Worm (Caenorhabditis elegans) whole organism, midembryonic: ENCODE results near the gene fil-1.

Source experiments
- T22C8.4 ChIP-seq: fragments of 200-800 bp; sonication (Bioruptor generic); IDR thresholded peaks from 2 replicates; pipeline ENCODE4 v1.3.6; 2022; ENCODE audit warnings: missing genetic modification characterization, missing compliant biosample characterization
- flt-1 ChIP-seq: fragments of 200-800 bp; sonication (Bioruptor generic); IDR thresholded peaks from 2 replicates; pipeline ENCODE4 v1.3.6; 2022; ENCODE audit warnings: missing genetic modification characterization, missing compliant biosample characterization
- klf-2 ChIP-seq: fragments of 200-800 bp; sonication (Bioruptor generic); conservative IDR thresholded peaks from 2 replicates; pipeline ENCODE4 v1.3.6; 2022; ENCODE audit warnings: missing genetic modification reagents, missing genetic modification characterization, missing compliant biosample characterization
- med-1 ChIP-seq: sonication (generic microtip); optimal IDR thresholded peaks from 2 replicates; lab custom pipeline; 2017; ENCODE audit warnings: missing genetic modification characterization, mild to moderate bottlenecking, missing compliant biosample characterization, antibody characterized with exemption, missing genetic modification reagents; ENCODE audit not compliant: insufficient read depth
- ref-1 ChIP-seq: fragments of 200-800 bp; sonication (Bioruptor generic); conservative IDR thresholded peaks from 2 replicates; pipeline ENCODE4 v1.3.6; 2022; ENCODE audit warnings: missing genetic modification reagents, missing genetic modification characterization, missing compliant biosample characterization
- tab-1 ChIP-seq: fragments of 200-800 bp; sonication (Bioruptor generic); IDR thresholded peaks from 2 replicates; pipeline ENCODE4 v1.3.6; 2022; ENCODE audit warnings: missing genetic modification characterization, missing compliant biosample characterization
- ztf-23 ChIP-seq: fragments of 200-800 bp; sonication (Bioruptor generic); IDR thresholded peaks from 2 replicates; pipeline ENCODE4 v1.3.6; 2022; ENCODE audit warnings: missing genetic modification reagents, missing genetic modification characterization, missing compliant biosample characterization
- ztf-29 ChIP-seq: fragments of 200-800 bp; sonication (Bioruptor generic); IDR thresholded peaks from 2 replicates; pipeline ENCODE4 v1.3.6; 2022; ENCODE audit warnings: missing genetic modification reagents, missing genetic modification characterization, missing compliant biosample characterization

ce11 chrV:14971136-14971535 lies 22.5 kb upstream of the fil-1 start, which contains the start of gene nlp-59:
- TF ChIP-seq med-1 (GFP tag; lab: Kevin White, UChicago) (no peak), ref-1 (GFP tag; lab: Robert Waterston, UW) (no peak), ztf-29 (GFP tag; lab: Robert Waterston, UW) (no peak), ztf-23 (GFP tag; lab: Robert Waterston, UW) (no peak), flt-1 (GFP tag; lab: Robert Waterston, UW) (no peak), T22C8.4 (GFP tag; lab: Robert Waterston, UW) (no peak), tab-1 (GFP tag; lab: Robert Waterston, UW) (no peak), klf-2 (GFP tag; lab: Robert Waterston, UW) (no peak)
